Worm (Caenorhabditis elegans) whole organism, L2 larva: Measurements from ENCODE around the gene srw-89.

Experiments
- C34F6.9 ChIP-seq: fragments of 150-350 bp; optimal IDR thresholded peaks from 2 replicates; lab custom pipeline; 2014; ENCODE audit warnings: missing biosample characterization, missing genetic modification characterization
- F13H6.1 ChIP-seq: sonication (generic microtip); optimal IDR thresholded peaks from 2 replicates; lab custom pipeline; 2016; ENCODE audit warnings: missing genetic modification characterization, missing compliant biosample characterization
- alr-1 ChIP-seq: fragments of 150-350 bp; optimal IDR thresholded peaks from 2 replicates; lab custom pipeline; 2014; ENCODE audit warnings: missing biosample characterization, missing genetic modification characterization
- aly-2 ChIP-seq: fragments of 150-350 bp; optimal IDR thresholded peaks from 2 replicates; lab custom pipeline; 2014; ENCODE audit warnings: missing biosample characterization, missing genetic modification characterization
- ama-1 ChIP-seq: fragments of 150-350 bp; optimal IDR thresholded peaks from 2 replicates; lab custom pipeline; 2018; ENCODE audit warnings: inconsistent platforms
- blmp-1 ChIP-seq: sonication (generic microtip); optimal IDR thresholded peaks from 2 replicates; lab custom pipeline; 2017; ENCODE audit warnings: missing genetic modification characterization, mild to moderate bottlenecking, missing compliant biosample characterization, antibody characterized with exemption, moderate library complexity; ENCODE audit not compliant: insufficient read depth
- ceh-16 ChIP-seq: fragments of 150-350 bp; optimal IDR thresholded peaks from 2 replicates; lab custom pipeline; 2014; ENCODE audit warnings: missing biosample characterization, missing genetic modification characterization
- ceh-82 ChIP-seq: fragments of 150-350 bp; optimal IDR thresholded peaks from 2 replicates; lab custom pipeline; 2014; ENCODE audit warnings: missing biosample characterization, missing genetic modification characterization
- crh-2 ChIP-seq: sonication (generic microtip); optimal IDR thresholded peaks from 2 replicates; lab custom pipeline; 2017; ENCODE audit warnings: missing biosample characterization, missing genetic modification characterization
- dmd-4 ChIP-seq: sonication (generic microtip); optimal IDR thresholded peaks from 2 replicates; lab custom pipeline; 2017; ENCODE audit warnings: missing biosample characterization, missing genetic modification characterization
- egl-27 ChIP-seq: sonication (generic microtip); optimal IDR thresholded peaks from 3 replicates; lab custom pipeline; 2017; ENCODE audit warnings: missing biosample characterization, missing genetic modification reagents, missing genetic modification characterization
- elt-1 ChIP-seq: fragments of 150-350 bp; optimal IDR thresholded peaks from 2 replicates; lab custom pipeline; 2014; ENCODE audit warnings: missing biosample characterization, missing genetic modification characterization
- fos-1 ChIP-seq: fragments of 150-350 bp; optimal IDR thresholded peaks from 2 replicates; lab custom pipeline; 2014; ENCODE audit warnings: missing biosample characterization, missing genetic modification characterization
- lin-11 ChIP-seq: fragments of 150-350 bp; sonication (generic microtip); optimal IDR thresholded peaks from 2 replicates; lab custom pipeline; 2014; ENCODE audit warnings: missing biosample characterization, missing genetic modification characterization, inconsistent platforms, mixed read lengths
- lsy-2 ChIP-seq, 2 experiments: fragments of 150-350 bp in 1 of 2; sonication (generic microtip) in 1 of 2; optimal IDR thresholded peaks; 2 replicates each; lab custom pipeline; 2014 to 2017; ENCODE audit warnings: missing biosample characterization in 2 of 2, missing genetic modification characterization in 2 of 2
- mab-5 ChIP-seq: fragments of 150-350 bp; optimal IDR thresholded peaks from 2 replicates; lab custom pipeline; 2014; ENCODE audit warnings: missing biosample characterization, missing genetic modification characterization
- mdl-1 ChIP-seq, 2 experiments: fragments of 150-350 bp in 1 of 2; sonication (generic microtip) in 1 of 2; optimal IDR thresholded peaks; 2 replicates each; lab custom pipeline; 2017; ENCODE audit warnings: missing biosample characterization in 2 of 2, missing genetic modification characterization in 2 of 2
- nhr-10 ChIP-seq: sonication (generic microtip); optimal IDR thresholded peaks from 2 replicates; lab custom pipeline; 2017; ENCODE audit warnings: missing biosample characterization, missing genetic modification characterization
- nhr-21 ChIP-seq: fragments of 150-350 bp; optimal IDR thresholded peaks from 2 replicates; lab custom pipeline; 2014; ENCODE audit warnings: missing biosample characterization, missing genetic modification characterization
- nhr-23 ChIP-seq: fragments of 150-350 bp; optimal IDR thresholded peaks from 2 replicates; lab custom pipeline; 2014; ENCODE audit warnings: missing biosample characterization, missing genetic modification reagents, missing genetic modification characterization
- nhr-237 ChIP-seq: fragments of 150-350 bp; optimal IDR thresholded peaks from 2 replicates; lab custom pipeline; 2014; ENCODE audit warnings: missing biosample characterization, missing genetic modification characterization
- nhr-25 ChIP-seq: fragments of 150-350 bp; sonication (generic microtip); optimal IDR thresholded peaks from 3 replicates; lab custom pipeline; 2014; ENCODE audit warnings: missing biosample characterization, missing genetic modification characterization
- nhr-77 ChIP-seq: fragments of 150-350 bp; optimal IDR thresholded peaks from 2 replicates; lab custom pipeline; 2014; ENCODE audit warnings: missing biosample characterization, missing genetic modification characterization
- peb-1 ChIP-seq: fragments of 150-350 bp; optimal IDR thresholded peaks from 2 replicates; lab custom pipeline; 2014; ENCODE audit warnings: missing biosample characterization, missing genetic modification characterization
- sem-4 ChIP-seq: fragments of 150-350 bp; optimal IDR thresholded peaks from 2 replicates; lab custom pipeline; 2014; ENCODE audit warnings: missing biosample characterization, missing genetic modification reagents, missing genetic modification characterization
- sma-3 ChIP-seq: sonication (generic microtip); optimal IDR thresholded peaks from 2 replicates; lab custom pipeline; 2016; ENCODE audit warnings: missing genetic modification reagents, missing genetic modification characterization, missing compliant biosample characterization
- sma-9 ChIP-seq, 2 experiments: fragments of 150-350 bp in 1 of 2; sonication (generic microtip) in 1 of 2; optimal IDR thresholded peaks; 2 replicates each; lab custom pipeline; 2014 to 2016; ENCODE audit warnings: missing genetic modification characterization in 2 of 2, mild to moderate bottlenecking in 1 of 2, missing biosample characterization in 1 of 2, missing compliant biosample characterization in 1 of 2, missing genetic modification reagents in 1 of 2, moderate library complexity in 1 of 2
- unc-39 ChIP-seq: fragments of 150-350 bp; optimal IDR thresholded peaks from 2 replicates; lab custom pipeline; 2014; ENCODE audit warnings: missing biosample characterization, missing genetic modification characterization
- unc-55 ChIP-seq: fragments of 150-350 bp; sonication (generic microtip); optimal IDR thresholded peaks from 3 replicates; lab custom pipeline; 2014; ENCODE audit warnings: missing biosample characterization, missing genetic modification reagents, missing genetic modification characterization
- unc-62 ChIP-seq: fragments of 150-350 bp; optimal IDR thresholded peaks from 2 replicates; lab custom pipeline; 2014; ENCODE audit warnings: missing biosample characterization, missing genetic modification reagents, missing genetic modification characterization
- zag-1 ChIP-seq: fragments of 150-350 bp; optimal IDR thresholded peaks from 2 replicates; lab custom pipeline; 2014; ENCODE audit warnings: missing biosample characterization, missing genetic modification characterization
- ztf-1 ChIP-seq: fragments of 200-800 bp; sonication (Bioruptor generic); conservative IDR thresholded peaks from 2 replicates; pipeline ENCODE4 v1.3.6; 2022; ENCODE audit warnings: missing genetic modification characterization, missing compliant biosample characterization
- ztf-11 ChIP-seq: sonication (generic microtip); optimal IDR thresholded peaks from 2 replicates; lab custom pipeline; 2017; ENCODE audit warnings: missing biosample characterization, missing genetic modification characterization

srw-89 gene

DNA sequence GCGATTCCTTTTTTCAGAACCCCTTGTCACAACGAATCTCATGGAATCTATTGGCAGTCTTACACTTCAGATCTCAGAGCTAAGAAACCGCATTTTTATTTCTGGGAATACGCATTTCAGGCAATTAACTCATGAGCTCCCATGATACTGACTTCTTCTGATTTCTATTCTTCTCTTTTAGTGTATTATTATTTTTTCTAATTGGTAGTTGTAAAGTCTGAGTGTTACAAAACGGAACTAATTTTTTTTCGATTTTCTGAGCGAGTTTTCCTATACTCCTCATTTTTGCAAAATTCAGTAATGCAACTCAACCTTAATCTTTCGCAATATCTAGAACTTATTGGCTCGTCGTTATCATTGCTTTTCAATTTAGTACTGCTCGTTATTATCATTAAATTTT is 42.5 kb upstream of the srw-89 start, which contains the start of gene str-82:
str-82 (plus strand) TSS at position 301 of the 400 bp plus-strand sequence.
- TF ChIP-seq egl-27 (tag; lab: Kevin White, UChicago) (no peak), C34F6.9 (no peak), ztf-1 (GFP tag; lab: Robert Waterston, UW) (no peak), nhr-25 (no peak), elt-1 (tag; lab: Kevin White, UChicago) (no peak), sma-3 (no peak), nhr-10 (tag; lab: Kevin White, UChicago) (no peak), zag-1 (tag; lab: Kevin White, UChicago) (no peak), dmd-4 (tag; lab: Kevin White, UChicago) (no peak), alr-1 (tag; lab: Kevin White, UChicago) (no peak)

- no peak for TF ChIP-seq unc-39
- no peak for TF ChIP-seq nhr-237
- TF ChIP-seq peb-1 (tag; lab: Kevin White, UChicago) = no peak
- TF ChIP-seq ztf-11 (tag; lab: Kevin White, UChicago) = no peak
- TF ChIP-seq nhr-25 = no peak
- no peak for TF ChIP-seq nhr-21
- no peak for TF ChIP-seq ama-1
- no peak for TF ChIP-seq unc-62 (GFP tag; lab: Kevin White, UChicago)
- TF ChIP-seq dmd-4 (tag; lab: Kevin White, UChicago) = no peak
- TF ChIP-seq ceh-82 (tag; lab: Kevin White, UChicago) = no peak
- TF ChIP-seq sem-4 (tag; lab: Kevin White, UChicago) = no peak
- TF ChIP-seq ceh-16 (tag; lab: Kevin White, UChicago) = no peak
- TF ChIP-seq egl-27 (tag; lab: Kevin White, UChicago) = no peak
These were observed 39.9 kb upstream of the srw-89 start, which contains the start of gene str-83 for ce11 chrV:3976964-3977363. Gene str-83 (plus strand): TSS chrV:3977264.

ce11 chrV:3979053-3979452 is 37.8 kb upstream of the srw-89 start, which contains the start of gene nlp-34:
Gene nlp-34 (minus strand): TSS chrV:3979134.
- no peak for TF ChIP-seq fos-1 (tag; lab: Kevin White, UChicago)
- no peak for TF ChIP-seq nhr-25
- TF ChIP-seq ztf-1 (GFP tag; lab: Robert Waterston, UW) = no peak
- no peak for TF ChIP-seq sma-3
- TF ChIP-seq unc-55 (GFP tag; lab: Kevin White, UChicago) = no peak
- TF ChIP-seq ama-1 = no peak
- TF ChIP-seq lin-11 (tag; lab: Kevin White, UChicago) = no peak
- no peak for TF ChIP-seq aly-2 (tag; lab: Kevin White, UChicago)
- no peak for TF ChIP-seq F13H6.1 (tag; lab: Kevin White, UChicago)
- TF ChIP-seq mab-5 = no peak

- TF ChIP-seq crh-2 (tag; lab: Kevin White, UChicago) (peak; percentile 5), sma-9 (GFP tag; optimal IDR thresholded peaks at IDR 0.05; lab: Kevin White, UChicago) (peak; percentile 69), sma-9 (tag; optimal IDR thresholded peaks at IDR 0.05; lab: Kevin White, UChicago) (no peak), ama-1 (no peak), blmp-1 (tag; lab: Kevin White, UChicago) (peak; percentile 57), aly-2 (tag; lab: Kevin White, UChicago) (no peak), nhr-23 (tag; lab: Kevin White, UChicago) (no peak), ceh-82 (tag; lab: Kevin White, UChicago) (no peak), nhr-77 (tag; lab: Kevin White, UChicago) (no peak), F13H6.1 (tag; lab: Kevin White, UChicago) (peak; percentile 10), egl-27 (tag; lab: Kevin White, UChicago) (no peak), mab-5 (no peak), nhr-25 (peak; percentile 77), nhr-21 (peak; percentile 73), fos-1 (tag; lab: Kevin White, UChicago) (peak; percentile 34), unc-62 (GFP tag; lab: Kevin White, UChicago) (no peak), elt-1 (tag; lab: Kevin White, UChicago) (no peak), zag-1 (tag; lab: Kevin White, UChicago) (no peak), nhr-10 (tag; lab: Kevin White, UChicago) (no peak), mdl-1 (tag; optimal IDR thresholded peaks at IDR 0.05; lab: Kevin White, UChicago) (peak in 1 of 2 experiments; percentile 23), sma-3 (peak; percentile 90), alr-1 (tag; lab: Kevin White, UChicago) (no peak), lsy-2 (tag; optimal IDR thresholded peaks at IDR 0.05; lab: Kevin White, UChicago) (no peak)
These were observed 37.1 kb upstream of the srw-89 start, which contains the start of gene nlp-31 for ce11 chrV:3979819-3980218. Gene nlp-31 (plus strand): TSS chrV:3980055.
